Fruit fly (Drosophila melanogaster) whole organism, pupa: ENCODE results near the gene Eip75B.

Experiments
- CG14655 ChIP-seq: fragments of 200-800 bp; sonication (Bioruptor generic); optimal IDR thresholded peaks from 3 replicates; lab custom pipeline; 2017; ENCODE audit warnings: mild to moderate bottlenecking, missing biosample characterization, missing genetic modification reagents, missing genetic modification characterization
- EcR ChIP-seq: fragments of 200-800 bp; sonication (Bioruptor generic); optimal IDR thresholded peaks from 3 replicates; lab custom pipeline; 2019; ENCODE audit warnings: missing biosample characterization, missing genetic modification characterization, mild to moderate bottlenecking, moderate library complexity, missing genetic modification reagents
- Pif1A ChIP-seq: fragments of 200-800 bp; sonication (Bioruptor generic); optimal IDR thresholded peaks from 3 replicates; lab custom pipeline; 2016; ENCODE audit warnings: missing biosample characterization, missing genetic modification characterization
- gl ChIP-seq: fragments of 200-800 bp; sonication (Bioruptor generic); optimal IDR thresholded peaks from 2 replicates; lab custom pipeline; 2018; ENCODE audit warnings: missing biosample characterization, mild to moderate bottlenecking, missing genetic modification characterization
- rn ChIP-seq: fragments of 200-800 bp; sonication (Bioruptor generic); IDR thresholded peaks from 2 replicates; pipeline ENCODE4 v1.3.6; 2022; ENCODE audit warnings: missing biosample characterization, missing genetic modification characterization

DNA sequence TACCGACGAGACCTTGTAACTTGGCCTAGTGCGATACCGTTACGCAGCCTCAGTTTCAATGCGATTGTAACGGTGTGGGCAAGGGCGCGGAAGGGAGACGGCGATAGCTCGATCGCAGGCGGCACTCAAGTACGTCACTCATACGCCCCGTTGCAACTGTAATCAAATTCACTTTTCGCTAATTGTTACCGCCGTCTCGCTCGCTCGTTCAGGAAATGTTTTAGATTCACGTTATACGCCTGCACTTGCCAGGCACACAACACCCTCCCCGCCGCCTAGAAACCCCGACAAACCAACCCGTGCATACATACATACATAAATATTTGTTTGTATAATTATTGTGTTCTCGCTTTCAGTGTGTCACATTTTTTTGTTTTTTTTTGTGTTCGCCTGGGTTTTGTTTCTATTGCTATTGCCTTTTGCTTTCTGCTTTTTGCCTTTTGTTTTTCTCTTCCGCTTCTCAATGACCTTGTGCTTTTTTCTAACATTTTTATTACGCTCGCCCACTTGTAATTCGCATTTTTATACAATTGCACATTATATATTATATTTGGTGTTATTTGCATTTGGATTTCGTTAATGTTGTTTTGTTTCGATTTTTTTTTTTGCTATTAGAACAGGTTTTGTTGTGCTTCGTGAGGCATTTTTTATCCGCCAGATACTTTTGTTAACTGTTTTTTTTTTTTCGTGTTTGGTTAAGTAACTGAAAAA, 20.0 kb downstream of the Eip75B start:
- TF ChIP-seq EcR (GFP tag; lab: Kevin White, UChicago) (no peak), gl (tag; lab: Kevin White, UChicago) (no peak), CG14655 (no peak), Pif1A (no peak), rn (GFP tag; lab: Robert Waterston, UW) (no peak)
